Fruit fly (Drosophila melanogaster): ENCODE data around the gene ImpL2.
A peak's percentile ranks its signal among the peaks of the same experiment; 100 is the strongest.

ImpL2 gene

DNA sequence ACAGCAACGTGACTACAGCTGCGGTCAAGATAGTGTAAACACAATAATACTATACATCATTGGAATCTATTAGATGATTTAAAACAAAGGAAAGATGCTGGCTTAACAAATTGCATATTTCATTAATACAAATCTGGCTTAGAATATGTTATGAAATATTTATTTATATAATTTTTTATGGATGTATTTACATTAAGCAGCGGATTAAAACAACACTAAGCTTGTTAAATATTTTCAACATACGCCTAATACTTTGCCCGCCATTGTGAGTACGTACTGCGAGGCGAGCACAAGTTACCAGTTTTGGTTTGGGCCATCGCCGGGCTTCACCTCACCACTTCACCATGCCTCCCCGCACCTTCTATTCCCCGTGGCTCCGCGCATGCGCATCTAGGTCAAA lies 34.0 kb upstream of the ImpL2 start (continued):
- TF ChIP-seq CG14965 (GFP tag; optimal IDR thresholded peaks at IDR 0.05; ENCODE audit: borderline replicate concordance) (no peak), Max (GFP tag; optimal IDR thresholded peaks at IDR 0.05) (peak; percentile 40), scrt (GFP tag; optimal IDR thresholded peaks at IDR 0.05) (peak; percentile 58), CG1233 (GFP tag; optimal IDR thresholded peaks at IDR 0.05) (peak; percentile 76), B-H2 (GFP tag; optimal IDR thresholded peaks at IDR 0.05) (no peak), gsb-n (tag; optimal IDR thresholded peaks at IDR 0.05) (peak; percentile 61), bsh (GFP tag; optimal IDR thresholded peaks at IDR 0.05) (peak; percentile 52 to 86), lbe (GFP tag; optimal IDR thresholded peaks at IDR 0.05) (peak; percentile 75), CG16813 (GFP tag; IDR thresholded peaks at IDR 0.05; ENCODE audit: partially characterized antibody) (no peak), row (GFP tag; IDR thresholded peaks at IDR 0.05) (peak; percentile 71), H15 (GFP tag; IDR thresholded peaks at IDR 0.05) (peak; percentile 42; the same call in 1 of the 3 replicates), CG2712 (tag; optimal IDR thresholded peaks at IDR 0.05) (peak; percentile 87), CG4854 (GFP tag; optimal IDR thresholded peaks at IDR 0.05) (no peak), Dref (GFP tag; IDR thresholded peaks at IDR 0.05) (no peak), lola (GFP tag; optimal IDR thresholded peaks at IDR 0.05) (peak in 1 of 3 experiments; percentile 77), CG16863 (GFP tag; optimal IDR thresholded peaks at IDR 0.05) (no peak), PHDP (tag; optimal IDR thresholded peaks at IDR 0.05) (peak; percentile 83), fd64A (GFP tag; optimal IDR thresholded peaks at IDR 0.05) (no peak), CG18476 (GFP tag; optimal IDR thresholded peaks at IDR 0.05) (peak; percentile 35), salm (tag; optimal IDR thresholded peaks at IDR 0.05) (peak; percentile 62), BEAF-32 (GFP tag; optimal IDR thresholded peaks at IDR 0.05) (no peak), ftz-f1 (GFP tag; optimal IDR thresholded peaks at IDR 0.05) (no peak), CG10267 (tag; optimal IDR thresholded peaks at IDR 0.05) (peak; percentile 76), CG8388 (GFP tag; optimal IDR thresholded peaks at IDR 0.05) (peak; percentile 69), az2 (GFP tag; optimal IDR thresholded peaks at IDR 0.05) (peak; percentile 44), CG11085 (GFP tag; IDR thresholded peaks at IDR 0.05) (no peak), luna (GFP tag; optimal IDR thresholded peaks at IDR 0.05) (no peak), nerfin-2 (GFP tag; IDR thresholded peaks at IDR 0.05; ENCODE audit: partially characterized antibody) (no peak), ERR (GFP tag; optimal IDR thresholded peaks at IDR 0.05) (no peak), eyg (GFP tag; optimal IDR thresholded peaks at IDR 0.05) (no peak), Lpt (GFP tag; optimal IDR thresholded peaks at IDR 0.05) (no peak), CG11456 (GFP tag; IDR thresholded peaks at IDR 0.05) (0 out of 3 replicates have a peak, but pooled peaks have one; percentile 28), CG34422 (GFP tag; IDR thresholded peaks at IDR 0.05) (peak; percentile 54; the same call in 1 of the 3 replicates), sug (tag; optimal IDR thresholded peaks at IDR 0.05) (no peak), pzg (GFP tag; optimal IDR thresholded peaks at IDR 0.05) (no peak), Hr51 (GFP tag; optimal IDR thresholded peaks at IDR 0.05) (peak in 1 of 2 experiments; percentile 84), abd-A (tag; optimal IDR thresholded peaks at IDR 0.05) (no peak), ci (GFP tag; IDR thresholded peaks at IDR 0.05) (peak; percentile 61; the same call in 2 of the 3 replicates), CG1603 (tag; optimal IDR thresholded peaks at IDR 0.05) (peak; percentile 6), grn (GFP tag; optimal IDR thresholded peaks at IDR 0.05) (no peak), Optix (GFP tag; IDR thresholded peaks at IDR 0.05) (no peak; the same call in 2 of the 3 replicates), sim (GFP tag; IDR thresholded peaks at IDR 0.05) (0 out of 2 replicates have a peak, but pooled peaks have one; percentile 35), Atf-2 (GFP tag; optimal IDR thresholded peaks at IDR 0.05) (no peak), HLH54F (GFP tag; optimal IDR thresholded peaks at IDR 0.05) (no peak), ranshi (GFP tag; IDR thresholded peaks at IDR 0.05) (peak; percentile 51; the same call in 1 of the 2 replicates), CG17612 (GFP tag; IDR thresholded peaks at IDR 0.05) (no peak), wor (GFP tag; IDR thresholded peaks at IDR 0.05) (peak; percentile 38; the same call in 1 of the 2 replicates), CG17186 (GFP tag; optimal IDR thresholded peaks at IDR 0.05) (no peak), bab2 (GFP tag; optimal IDR thresholded peaks at IDR 0.05) (no peak), CG31388 (GFP tag; optimal IDR thresholded peaks at IDR 0.05) (no peak)

All from whole organism, embryonic.